Fruit fly (Drosophila melanogaster) whole organism: ENCODE results near the gene CG7156.

ENCODE experiments used
- CG8478 ChIP-seq: fragments of >200 bp; optimal IDR thresholded peaks from 2 replicates; lab custom pipeline; 2018; ENCODE audit warnings: inconsistent platforms
- EcR ChIP-seq, 2 experiments: fragments of >200 bp; optimal IDR thresholded peaks; 2 replicates each; lab custom pipeline; 2017; ENCODE audit warnings: missing biosample characterization in 2 of 2, missing genetic modification characterization in 2 of 2, missing genetic modification reagents in 2 of 2
- pan ChIP-seq: fragments of >200 bp; optimal IDR thresholded peaks from 2 replicates; lab custom pipeline; 2017
- psq ChIP-seq: fragments of >200 bp; optimal IDR thresholded peaks from 2 replicates; lab custom pipeline; 2017
- usp ChIP-seq: fragments of >200 bp; optimal IDR thresholded peaks from 2 replicates; lab custom pipeline; 2017; ENCODE audit warnings: missing biosample characterization, missing genetic modification characterization, mixed read lengths

DNA sequence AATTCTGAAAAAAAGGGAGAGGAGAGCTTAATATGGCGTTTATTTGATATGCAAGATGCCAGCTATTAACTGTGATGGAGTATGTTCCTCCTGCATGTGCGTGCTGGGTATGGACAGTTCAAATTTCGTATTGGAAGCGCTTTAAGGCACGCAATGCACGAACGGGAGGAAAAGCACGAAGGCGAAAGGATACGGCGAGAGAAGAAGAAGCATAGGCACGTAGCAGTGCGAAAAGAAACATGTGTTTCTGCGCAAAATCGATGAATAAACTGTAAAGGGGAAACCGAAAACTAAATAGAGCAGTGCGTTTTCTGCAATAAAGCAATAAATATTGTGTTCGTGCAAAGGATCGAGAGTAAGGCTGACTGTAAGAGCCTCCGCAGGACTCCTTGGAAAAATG, 26.1 kb downstream of the CG7156 start, which contains the start of gene CG14314:
- TF ChIP-seq psq (lab: Kevin White, UChicago), result no peak
- TF ChIP-seq CG8478, result no peak
- TF ChIP-seq EcR (GFP tag; optimal IDR thresholded peaks at IDR 0.05; lab: Kevin White, UChicago), result no peak
- no peak for TF ChIP-seq pan (lab: Kevin White, UChicago)
- TF ChIP-seq usp, result no peak
